Worm (Caenorhabditis elegans): ENCODE measurements around the gene Y82E9BR.19.

Y82E9BR.19 gene

DNA sequence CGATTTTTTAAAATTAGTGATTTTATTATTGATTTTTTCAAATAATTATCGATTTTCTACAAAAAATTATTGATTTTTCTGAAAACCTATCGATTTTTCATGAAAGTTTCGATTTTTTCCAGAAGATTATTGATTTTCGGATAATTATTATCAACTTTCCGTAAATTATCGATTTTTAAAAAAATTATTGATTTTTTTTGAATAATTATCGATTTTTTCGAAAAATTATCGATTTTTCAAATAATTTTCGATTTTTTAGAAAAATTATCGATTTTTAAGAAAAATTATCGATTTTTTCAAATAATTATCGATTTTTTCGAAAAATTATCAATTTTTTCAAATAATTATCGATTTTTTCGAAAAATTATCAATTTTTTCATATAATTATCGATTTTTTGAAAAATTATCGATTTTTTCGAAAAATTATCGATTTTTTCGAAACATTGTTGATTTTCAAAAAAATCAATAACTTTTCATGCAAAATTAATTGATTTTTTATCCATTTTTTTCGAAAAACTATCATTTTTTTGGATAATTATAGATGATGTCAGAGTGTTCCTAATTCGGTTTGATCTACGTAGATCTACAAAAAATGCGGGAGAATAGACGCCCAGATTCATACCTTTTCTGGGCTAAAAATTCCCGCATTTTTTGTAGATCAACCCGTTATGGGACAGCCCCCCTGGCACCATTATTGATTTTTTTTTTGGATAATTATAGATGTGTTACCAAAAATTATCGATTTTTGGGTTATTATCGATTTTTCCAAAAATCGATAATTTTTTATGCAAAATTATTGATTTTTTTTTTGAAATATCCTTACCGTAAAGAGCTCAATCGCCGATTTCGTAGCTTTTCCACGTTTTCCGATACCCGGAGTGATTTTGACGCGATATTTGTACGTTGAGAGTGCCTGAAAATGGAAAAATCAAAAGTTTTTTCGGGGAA, 26.5 kb downstream of the Y82E9BR.19 start:
- TF ChIP-seq scrt-1 (GFP tag; IDR thresholded peaks at IDR 0.05): no peak
- no peak for TF ChIP-seq hnd-1 (tag; optimal IDR thresholded peaks at IDR 0.05)
- TF ChIP-seq hmbx-1 (tag; optimal IDR thresholded peaks at IDR 0.05): no peak

DNA sequence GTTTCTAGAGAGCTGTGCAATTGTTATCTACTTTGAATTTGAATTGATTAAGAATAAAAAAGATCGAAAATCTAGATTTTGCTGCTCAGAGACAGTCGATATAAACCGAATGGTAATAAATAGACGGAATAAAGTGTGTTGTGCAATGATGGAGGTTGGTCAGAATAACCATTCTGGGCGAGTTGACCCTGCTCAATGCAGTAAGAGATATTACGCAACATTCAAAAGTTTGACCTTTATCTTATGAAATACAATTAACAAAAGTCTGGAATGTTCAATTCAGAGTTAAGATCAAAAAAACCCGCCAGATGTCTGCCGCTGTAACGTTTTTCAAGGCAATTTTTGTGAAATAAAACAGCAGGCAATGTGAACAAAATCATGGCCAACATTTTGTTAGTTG, 38.3 kb downstream of the Y82E9BR.19 start:
- TF ChIP-seq hmg-4 (GFP tag; optimal IDR thresholded peaks at IDR 0.05) (no peak), ceh-36 (tag; optimal IDR thresholded peaks at IDR 0.05) (no peak), hmbx-1 (tag; optimal IDR thresholded peaks at IDR 0.05) (no peak), flt-1 (GFP tag; IDR thresholded peaks at IDR 0.05) (no peak), aly-1 (tag; optimal IDR thresholded peaks at IDR 0.05) (no peak), pes-1 (GFP tag; IDR thresholded peaks at IDR 0.05) (no peak), hnd-1 (tag; optimal IDR thresholded peaks at IDR 0.05) (no peak), B0310.2 (tag; optimal IDR thresholded peaks at IDR 0.05) (no peak), tbx-37 (GFP tag; conservative IDR thresholded peaks at IDR 0.05) (no peak), ceh-13 (GFP tag; optimal IDR thresholded peaks at IDR 0.05) (no peak), tbx-11 (GFP tag; IDR thresholded peaks at IDR 0.05) (no peak), ets-7 (tag; optimal IDR thresholded peaks at IDR 0.05) (no peak), sea-1 (GFP tag; conservative IDR thresholded peaks at IDR 0.05) (no peak), scrt-1 (GFP tag; IDR thresholded peaks at IDR 0.05) (no peak)

- TF ChIP-seq B0310.2 (tag; optimal IDR thresholded peaks at IDR 0.05) (no peak), sea-1 (GFP tag; conservative IDR thresholded peaks at IDR 0.05) (no peak), hmbx-1 (tag; optimal IDR thresholded peaks at IDR 0.05) (no peak), flt-1 (GFP tag; IDR thresholded peaks at IDR 0.05) (no peak), ceh-36 (tag; optimal IDR thresholded peaks at IDR 0.05) (no peak), tbx-11 (GFP tag; IDR thresholded peaks at IDR 0.05) (no peak), ama-1 (optimal IDR thresholded peaks at IDR 0.05) (no peak), pes-1 (GFP tag; IDR thresholded peaks at IDR 0.05) (no peak), aly-1 (tag; optimal IDR thresholded peaks at IDR 0.05) (no peak), F13C5.2 (tag; optimal IDR thresholded peaks at IDR 0.05) (no peak), tra-4 (tag; optimal IDR thresholded peaks at IDR 0.05) (no peak), hmg-4 (GFP tag; optimal IDR thresholded peaks at IDR 0.05) (no peak), hnd-1 (tag; optimal IDR thresholded peaks at IDR 0.05) (no peak)
Observed at ce11 chrIII:1455674-1456073, 39.5 kb downstream of the Y82E9BR.19 start, which contains the start of gene Y82E9BR.17. TSS of gene Y82E9BR.17 (minus strand) at chrIII:1455774.

DNA sequence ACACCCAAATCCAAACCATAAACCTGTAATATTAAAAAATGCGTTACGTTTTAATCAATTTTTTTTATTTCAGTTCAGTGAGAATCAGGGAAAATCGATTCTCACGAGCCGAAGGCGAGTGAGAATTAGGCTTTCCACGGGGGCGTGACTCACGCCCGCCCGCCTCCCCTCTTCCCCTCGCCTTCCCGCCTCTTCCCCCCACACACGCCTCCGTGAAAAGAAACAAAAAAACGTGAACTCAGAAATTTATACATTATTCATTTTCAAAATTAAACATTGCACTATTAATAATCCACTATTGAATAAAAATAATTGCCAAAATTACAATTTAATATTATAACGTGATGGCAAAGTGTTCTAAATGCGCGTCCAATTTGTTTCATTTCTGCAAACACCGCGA, 48.4 kb downstream of the Y82E9BR.19 start:
- TF ChIP-seq ama-1 (optimal IDR thresholded peaks at IDR 0.05) (no peak), ceh-36 (tag; optimal IDR thresholded peaks at IDR 0.05) (no peak), tbx-37 (GFP tag; conservative IDR thresholded peaks at IDR 0.05) (no peak), F13C5.2 (tag; optimal IDR thresholded peaks at IDR 0.05) (no peak), tbx-11 (GFP tag; IDR thresholded peaks at IDR 0.05) (0 out of 2 replicates have a peak, but pooled peaks have one; percentile 10), sea-1 (GFP tag; conservative IDR thresholded peaks at IDR 0.05) (no peak), ets-7 (tag; optimal IDR thresholded peaks at IDR 0.05) (no peak), flt-1 (GFP tag; IDR thresholded peaks at IDR 0.05) (no peak)

ce11 chrIII:1439609-1440008, 55.5 kb downstream of the Y82E9BR.19 start:
- TF ChIP-seq hnd-1 (tag; optimal IDR thresholded peaks at IDR 0.05) (no peak), pes-1 (GFP tag; IDR thresholded peaks at IDR 0.05) (peak; percentile 55)

DNA sequence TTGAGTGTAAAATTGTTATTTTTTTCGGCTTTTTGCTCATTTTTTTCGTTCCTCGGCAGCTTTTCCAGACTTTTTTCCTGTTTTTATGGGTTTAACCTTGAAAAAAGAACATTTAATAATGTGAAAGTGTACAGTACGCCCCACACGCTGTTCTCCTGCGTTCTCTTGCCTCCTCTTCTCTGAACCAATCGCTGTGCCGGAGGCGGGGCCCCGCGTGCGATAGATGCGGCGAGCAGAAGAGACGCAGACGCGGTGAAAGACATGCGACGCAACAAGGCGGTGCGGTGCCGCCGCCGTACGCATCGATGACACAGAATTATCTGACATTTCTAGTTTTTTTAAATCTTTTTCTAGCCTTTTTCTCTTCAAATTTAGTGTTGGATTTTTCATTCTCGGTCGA, 58.4 kb downstream of the Y82E9BR.19 start:
- no peak for TF ChIP-seq aly-1 (tag; optimal IDR thresholded peaks at IDR 0.05)
- TF ChIP-seq hmg-4 (GFP tag; optimal IDR thresholded peaks at IDR 0.05): no peak
- no peak for TF ChIP-seq tbx-37 (GFP tag; conservative IDR thresholded peaks at IDR 0.05)
- no peak for TF ChIP-seq pes-1 (GFP tag; IDR thresholded peaks at IDR 0.05)
- TF ChIP-seq ceh-36 (tag; optimal IDR thresholded peaks at IDR 0.05): no peak
- no peak for TF ChIP-seq tbx-11 (GFP tag; IDR thresholded peaks at IDR 0.05)
- no peak for TF ChIP-seq hmbx-1 (tag; optimal IDR thresholded peaks at IDR 0.05)
- no peak for TF ChIP-seq flt-1 (GFP tag; IDR thresholded peaks at IDR 0.05)
- no peak for TF ChIP-seq ets-7 (tag; optimal IDR thresholded peaks at IDR 0.05)
- TF ChIP-seq hnd-1 (tag; optimal IDR thresholded peaks at IDR 0.05): no peak
- TF ChIP-seq F13C5.2 (tag; optimal IDR thresholded peaks at IDR 0.05): no peak
- no peak for TF ChIP-seq ceh-13 (GFP tag; optimal IDR thresholded peaks at IDR 0.05)
- TF ChIP-seq ama-1 (optimal IDR thresholded peaks at IDR 0.05): no peak
- no peak for TF ChIP-seq sea-1 (GFP tag; conservative IDR thresholded peaks at IDR 0.05)
- TF ChIP-seq tra-4 (tag; optimal IDR thresholded peaks at IDR 0.05): no peak
- TF ChIP-seq scrt-1 (GFP tag; IDR thresholded peaks at IDR 0.05): no peak
- no peak for TF ChIP-seq B0310.2 (tag; optimal IDR thresholded peaks at IDR 0.05)

All from whole organism, early embryonic.